Worm (Caenorhabditis elegans) whole organism, young adult: Measurements from ENCODE around the gene hex-1.

Source experiments
- B0336.3 ChIP-seq: fragments of 200-800 bp; sonication (Bioruptor generic); IDR thresholded peaks from 2 replicates; pipeline ENCODE4 v1.3.6; 2022; ENCODE audit warnings: missing genetic modification characterization, missing compliant biosample characterization
- C17E4.6 ChIP-seq: fragments of 200-800 bp; sonication (Bioruptor generic); IDR thresholded peaks from 2 replicates; pipeline ENCODE4 v1.3.6; 2022; ENCODE audit warnings: missing genetic modification reagents, missing genetic modification characterization, missing compliant biosample characterization
- F52B5.7 ChIP-seq: sonication (generic microtip); optimal IDR thresholded peaks from 2 replicates; lab custom pipeline; 2016; ENCODE audit warnings: mild to moderate bottlenecking, missing genetic modification characterization, missing compliant biosample characterization
- F57A8.1 ChIP-seq: fragments of 200-800 bp; sonication (Bioruptor generic); optimal IDR thresholded peaks from 2 replicates; lab custom pipeline; 2018; ENCODE audit warnings: mild to moderate bottlenecking, missing genetic modification characterization, moderate library complexity, missing compliant biosample characterization
- F57C9.4 ChIP-seq: sonication (generic microtip); optimal IDR thresholded peaks from 2 replicates; lab custom pipeline; 2017; ENCODE audit warnings: mild to moderate bottlenecking, missing genetic modification characterization, missing compliant biosample characterization
- K11D2.4 ChIP-seq: fragments of 200-800 bp; sonication (Bioruptor generic); IDR thresholded peaks from 2 replicates; pipeline ENCODE4 v1.3.6; 2022; ENCODE audit warnings: missing genetic modification reagents, missing genetic modification characterization, missing compliant biosample characterization
- T07F8.4 ChIP-seq: sonication (generic microtip); optimal IDR thresholded peaks from 2 replicates; lab custom pipeline; 2016; ENCODE audit warnings: mild to moderate bottlenecking, missing genetic modification characterization, moderate library complexity, missing compliant biosample characterization
- Y53F4B.3 ChIP-seq: fragments of 200-800 bp; sonication (Bioruptor generic); IDR thresholded peaks from 2 replicates; pipeline ENCODE4 v1.3.6; 2022; ENCODE audit warnings: missing genetic modification reagents, missing genetic modification characterization, missing compliant biosample characterization
- Y67H2A.10 ChIP-seq: fragments of 200-800 bp; sonication (Bioruptor generic); conservative IDR thresholded peaks from 2 replicates; pipeline ENCODE4 v1.3.6; 2022; ENCODE audit warnings: missing genetic modification reagents, missing genetic modification characterization, missing compliant biosample characterization
- ZK185.1 ChIP-seq: sonication (generic microtip); optimal IDR thresholded peaks from 2 replicates; lab custom pipeline; 2016; ENCODE audit warnings: mild to moderate bottlenecking, missing genetic modification characterization, missing compliant biosample characterization; ENCODE audit not compliant: poor library complexity, severe bottlenecking
- atf-7 ChIP-seq: sonication (generic microtip); optimal IDR thresholded peaks from 2 replicates; lab custom pipeline; 2017; ENCODE audit warnings: mild to moderate bottlenecking, missing genetic modification characterization, missing compliant biosample characterization
- athp-1 ChIP-seq: sonication (generic microtip); optimal IDR thresholded peaks from 2 replicates; lab custom pipeline; 2017; ENCODE audit warnings: mild to moderate bottlenecking, missing genetic modification characterization, missing compliant biosample characterization
- attf-3 ChIP-seq: fragments of 200-800 bp; sonication (Bioruptor generic); conservative IDR thresholded peaks from 2 replicates; pipeline ENCODE4 v1.3.6; 2022; ENCODE audit warnings: missing genetic modification reagents, missing genetic modification characterization, missing compliant biosample characterization
- attf-5 ChIP-seq: fragments of 200-800 bp; sonication (Bioruptor generic); optimal IDR thresholded peaks from 2 replicates; lab custom pipeline; 2018; ENCODE audit warnings: mild to moderate bottlenecking, missing genetic modification characterization, missing compliant biosample characterization
- bed-1 ChIP-seq: fragments of 200-800 bp; sonication (Bioruptor generic); IDR thresholded peaks from 2 replicates; pipeline ENCODE4 v1.3.6; 2022; ENCODE audit warnings: missing genetic modification reagents, missing genetic modification characterization, missing compliant biosample characterization
- bed-2 ChIP-seq: fragments of 200-800 bp; sonication (Bioruptor generic); IDR thresholded peaks from 2 replicates; pipeline ENCODE4 v1.3.6; 2022; ENCODE audit warnings: missing genetic modification reagents, missing genetic modification characterization, missing compliant biosample characterization
- cebp-1 ChIP-seq, 2 experiments: fragments of 200-800 bp in 1 of 2; sonication (Bioruptor generic) in 1 of 2; sonication (generic microtip) in 1 of 2; IDR thresholded peaks in 1 of 2; optimal IDR thresholded peaks in 1 of 2; 2 replicates each; pipeline versions ENCODE4 v1.3.6 to Lab custom; 2017 to 2022; ENCODE audit warnings: missing compliant biosample characterization in 2 of 2, missing genetic modification characterization in 2 of 2, mild to moderate bottlenecking in 1 of 2, missing genetic modification reagents in 1 of 2, moderate library complexity in 1 of 2
- ceh-91 ChIP-seq: fragments of 200-800 bp; sonication (Bioruptor generic); IDR thresholded peaks from 2 replicates; pipeline ENCODE4 v1.3.6; 2022; ENCODE audit warnings: missing genetic modification reagents, missing genetic modification characterization, missing compliant biosample characterization
- chd-7 ChIP-seq: sonication (generic microtip); optimal IDR thresholded peaks from 2 replicates; lab custom pipeline; 2016; ENCODE audit warnings: mild to moderate bottlenecking, missing genetic modification characterization, moderate library complexity, missing compliant biosample characterization
- die-1 ChIP-seq: sonication (generic microtip); optimal IDR thresholded peaks from 2 replicates; lab custom pipeline; 2016; ENCODE audit warnings: missing genotype, mild to moderate bottlenecking, missing genetic modification characterization, missing compliant biosample characterization
- egl-18 ChIP-seq: fragments of 200-800 bp; sonication (Bioruptor generic); IDR thresholded peaks from 2 replicates; pipeline ENCODE4 v1.3.6; 2022; ENCODE audit warnings: missing genetic modification reagents, missing genetic modification characterization, missing compliant biosample characterization
- egl-44 ChIP-seq: fragments of 200-800 bp; sonication (Bioruptor generic); IDR thresholded peaks from 2 replicates; pipeline ENCODE4 v1.3.6; 2022; ENCODE audit warnings: missing genetic modification reagents, missing genetic modification characterization, missing compliant biosample characterization
- ekl-4 ChIP-seq: fragments of 200-800 bp; sonication (Bioruptor generic); IDR thresholded peaks from 2 replicates; pipeline ENCODE4 v1.3.6; 2022; ENCODE audit warnings: missing genetic modification reagents, missing genetic modification characterization, missing compliant biosample characterization
- ets-4 ChIP-seq: fragments of 200-800 bp; sonication (Bioruptor generic); optimal IDR thresholded peaks from 2 replicates; lab custom pipeline; 2018; ENCODE audit warnings: mild to moderate bottlenecking, missing genetic modification characterization, missing compliant biosample characterization
- fkh-3 ChIP-seq: sonication (generic microtip); optimal IDR thresholded peaks from 2 replicates; lab custom pipeline; 2016; ENCODE audit warnings: mild to moderate bottlenecking, missing genetic modification characterization, missing compliant biosample characterization
- gei-17 ChIP-seq: fragments of 200-800 bp; sonication (Bioruptor generic); optimal IDR thresholded peaks from 2 replicates; lab custom pipeline; 2018; ENCODE audit warnings: mild to moderate bottlenecking, missing genetic modification characterization, missing compliant biosample characterization
- hsf-1 ChIP-seq: fragments of 200-800 bp; sonication (Bioruptor generic); IDR thresholded peaks from 2 replicates; pipeline ENCODE4 v1.3.6; 2022; ENCODE audit warnings: missing genetic modification reagents, missing genetic modification characterization, missing compliant biosample characterization
- lin-26 ChIP-seq: fragments of 200-800 bp; sonication (Bioruptor generic); IDR thresholded peaks from 2 replicates; pipeline ENCODE4 v1.3.6; 2022; ENCODE audit warnings: missing genetic modification reagents, missing genetic modification characterization, missing compliant biosample characterization
- lin-40 ChIP-seq: sonication (generic microtip); optimal IDR thresholded peaks from 2 replicates; lab custom pipeline; 2016; ENCODE audit warnings: missing genetic modification characterization, mild to moderate bottlenecking, missing compliant biosample characterization, missing genotype, missing genetic modification reagents
- lsl-1 ChIP-seq: fragments of 200-800 bp; sonication (Bioruptor generic); optimal IDR thresholded peaks from 2 replicates; lab custom pipeline; 2018; ENCODE audit warnings: mild to moderate bottlenecking, missing genetic modification characterization, moderate library complexity, missing compliant biosample characterization
- lsy-27 ChIP-seq: sonication (generic microtip); optimal IDR thresholded peaks from 2 replicates; lab custom pipeline; 2017; ENCODE audit warnings: missing genetic modification characterization, mild to moderate bottlenecking, missing compliant biosample characterization, antibody characterized with exemption, missing genotype, borderline replicate concordance; ENCODE audit not compliant: insufficient read depth
- madf-6 ChIP-seq: fragments of 200-800 bp; sonication (Bioruptor generic); IDR thresholded peaks from 2 replicates; pipeline ENCODE4 v1.3.6; 2022; ENCODE audit warnings: missing genetic modification reagents, missing genetic modification characterization, missing compliant biosample characterization
- madf-8 ChIP-seq: fragments of 200-800 bp; sonication (Bioruptor generic); conservative IDR thresholded peaks from 2 replicates; pipeline ENCODE4 v1.3.6; 2022; ENCODE audit warnings: missing genetic modification reagents, missing genetic modification characterization, missing compliant biosample characterization
- mel-28 ChIP-seq: sonication (generic microtip); optimal IDR thresholded peaks from 2 replicates; lab custom pipeline; 2016; ENCODE audit warnings: borderline replicate concordance, mild to moderate bottlenecking, missing genetic modification characterization, missing compliant biosample characterization
- mxl-1 ChIP-seq: sonication (generic microtip); optimal IDR thresholded peaks from 2 replicates; lab custom pipeline; 2016; ENCODE audit warnings: missing genetic modification characterization, missing compliant biosample characterization
- nfya-2 ChIP-seq: fragments of 200-800 bp; sonication (Bioruptor generic); IDR thresholded peaks from 2 replicates; pipeline ENCODE4 v1.3.6; 2022; ENCODE audit warnings: missing genetic modification reagents, missing genetic modification characterization, missing compliant biosample characterization
- nhr-120 ChIP-seq: fragments of 200-800 bp; sonication (Bioruptor generic); IDR thresholded peaks from 2 replicates; pipeline ENCODE4 v1.3.6; 2022; ENCODE audit warnings: missing genetic modification characterization, missing compliant biosample characterization
- nhr-179 ChIP-seq: sonication (generic microtip); optimal IDR thresholded peaks from 2 replicates; lab custom pipeline; 2016; ENCODE audit warnings: mild to moderate bottlenecking, missing genetic modification characterization, missing compliant biosample characterization
- nhr-80 ChIP-seq: sonication (generic microtip); optimal IDR thresholded peaks from 2 replicates; lab custom pipeline; 2016; ENCODE audit warnings: missing genetic modification characterization, missing compliant biosample characterization
- nhr-90 ChIP-seq: sonication (generic microtip); optimal IDR thresholded peaks from 2 replicates; lab custom pipeline; 2016; ENCODE audit warnings: missing genotype, mild to moderate bottlenecking, missing genetic modification characterization, missing compliant biosample characterization
- snpc-1.1 ChIP-seq: sonication (generic microtip); optimal IDR thresholded peaks from 2 replicates; lab custom pipeline; 2017; ENCODE audit warnings: missing genetic modification characterization, mild to moderate bottlenecking, missing compliant biosample characterization, antibody characterized with exemption, moderate library complexity, missing genotype, missing genetic modification reagents; ENCODE audit not compliant: insufficient read depth
- snpc-1.3 ChIP-seq: sonication (generic microtip); optimal IDR thresholded peaks from 2 replicates; lab custom pipeline; 2017; ENCODE audit warnings: missing genetic modification characterization, mild to moderate bottlenecking, missing compliant biosample characterization, antibody characterized with exemption, moderate library complexity, missing genotype, missing genetic modification reagents; ENCODE audit not compliant: insufficient read depth
- tbp1 ChIP-seq: fragments of 200-800 bp; sonication (Bioruptor generic); optimal IDR thresholded peaks from 2 replicates; lab custom pipeline; 2018; ENCODE audit warnings: mild to moderate bottlenecking, missing genetic modification characterization, missing compliant biosample characterization
- unc-62 ChIP-seq: fragments of 150-350 bp; optimal IDR thresholded peaks from 2 replicates; lab custom pipeline; 2014; ENCODE audit warnings: missing biosample characterization, missing genetic modification reagents, missing genetic modification characterization
- zfh-2 ChIP-seq: fragments of 200-800 bp; sonication (Bioruptor generic); conservative IDR thresholded peaks from 2 replicates; pipeline ENCODE4 v1.3.6; 2022; ENCODE audit warnings: missing genetic modification reagents, missing genetic modification characterization, missing compliant biosample characterization
- zim-3 ChIP-seq: sonication (generic microtip); optimal IDR thresholded peaks from 2 replicates; lab custom pipeline; 2017; ENCODE audit warnings: mild to moderate bottlenecking, missing genetic modification characterization, moderate library complexity, missing compliant biosample characterization
- ztf-26 ChIP-seq: sonication (generic microtip); optimal IDR thresholded peaks from 2 replicates; lab custom pipeline; 2017; ENCODE audit warnings: missing genetic modification characterization, missing compliant biosample characterization
- ztf-28 ChIP-seq: fragments of 200-800 bp; sonication (Bioruptor generic); IDR thresholded peaks from 2 replicates; pipeline ENCODE4 v1.3.6; 2022; ENCODE audit warnings: missing genetic modification reagents, missing genetic modification characterization, missing compliant biosample characterization
- ztf-3 ChIP-seq: fragments of 200-800 bp; sonication (Bioruptor generic); optimal IDR thresholded peaks from 2 replicates; lab custom pipeline; 2018; ENCODE audit warnings: mild to moderate bottlenecking, missing genetic modification characterization, missing compliant biosample characterization

hex-1 gene

ce11 chrX:2215108-2215507 lies 5.8 kb upstream of the hex-1 start:
- no peak for TF ChIP-seq C17E4.6 (GFP tag; lab: Robert Waterston, UW)
- no peak for TF ChIP-seq chd-7 (tag; lab: Kevin White, UChicago)
- TF ChIP-seq Y53F4B.3 (GFP tag; lab: Robert Waterston, UW) = no peak
- TF ChIP-seq madf-6 (GFP tag; lab: Robert Waterston, UW) = no peak
- TF ChIP-seq cebp-1 (GFP tag; IDR thresholded peaks at IDR 0.05; lab: Robert Waterston, UW) = no peak
- TF ChIP-seq cebp-1 (tag; optimal IDR thresholded peaks at IDR 0.05; lab: Kevin White, UChicago) = peak; percentile 75
- TF ChIP-seq lin-40 = no peak
- no peak for TF ChIP-seq hsf-1 (GFP tag; lab: Robert Waterston, UW)
- TF ChIP-seq zfh-2 (GFP tag; lab: Robert Waterston, UW) = peak; percentile 61
- TF ChIP-seq nhr-120 = no peak
- no peak for TF ChIP-seq unc-62 (GFP tag; lab: Kevin White, UChicago)
- no peak for TF ChIP-seq ztf-3
- TF ChIP-seq ztf-28 (GFP tag; lab: Robert Waterston, UW) = no peak
- TF ChIP-seq tbp1 (GFP tag; lab: Kevin White, UChicago) = peak; percentile 45
- no peak for TF ChIP-seq Y67H2A.10
- TF ChIP-seq F57C9.4 (tag; lab: Kevin White, UChicago) = no peak
- TF ChIP-seq nfya-2 (GFP tag; lab: Robert Waterston, UW) = no peak
- no peak for TF ChIP-seq lsy-27 (tag; lab: Kevin White, UChicago)
- no peak for TF ChIP-seq die-1 (tag; lab: Kevin White, UChicago)
- TF ChIP-seq F57A8.1 (GFP tag; lab: Kevin White, UChicago) = no peak
- TF ChIP-seq lin-26 = no peak
- peak; percentile 52; the same call in 1 of the 2 replicates for TF ChIP-seq K11D2.4 (GFP tag; lab: Robert Waterston, UW)
- TF ChIP-seq ceh-91 (GFP tag; lab: Robert Waterston, UW) = no peak
- TF ChIP-seq attf-5 (GFP tag; lab: Kevin White, UChicago) = peak; percentile 4
- no peak for TF ChIP-seq athp-1 (tag; lab: Kevin White, UChicago)
- TF ChIP-seq egl-18 = no peak
- no peak for TF ChIP-seq ekl-4 (GFP tag; lab: Robert Waterston, UW)
- peak; percentile 28 for TF ChIP-seq nhr-90 (tag; lab: Kevin White, UChicago)
- peak; percentile 62 for TF ChIP-seq atf-7
- no peak for TF ChIP-seq F52B5.7 (tag; lab: Kevin White, UChicago)
- TF ChIP-seq fkh-3 (tag; lab: Kevin White, UChicago) = no peak
- peak; percentile 39 for TF ChIP-seq gei-17
- peak; percentile 77 for TF ChIP-seq ztf-26 (tag; lab: Kevin White, UChicago)
- TF ChIP-seq B0336.3 (GFP tag; lab: Robert Waterston, UW) = peak; percentile 64
- TF ChIP-seq mel-28 (tag; lab: Kevin White, UChicago) = no peak
- TF ChIP-seq egl-44 (GFP tag; lab: Robert Waterston, UW) = peak; percentile 57; the same call in 1 of the 2 replicates
- TF ChIP-seq ets-4 (GFP tag; lab: Kevin White, UChicago) = peak; percentile 89
- TF ChIP-seq madf-8 = no peak
- TF ChIP-seq T07F8.4 (tag; lab: Kevin White, UChicago) = no peak
- TF ChIP-seq mxl-1 = no peak
- TF ChIP-seq bed-1 (GFP tag; lab: Robert Waterston, UW) = no peak
- TF ChIP-seq snpc-1.3 (tag; lab: Kevin White, UChicago) = no peak
- TF ChIP-seq zim-3 (tag; lab: Kevin White, UChicago) = no peak
- TF ChIP-seq attf-3 = no peak
- no peak for TF ChIP-seq ZK185.1 (tag; lab: Kevin White, UChicago)
- no peak for TF ChIP-seq bed-2 (GFP tag; lab: Robert Waterston, UW)
- TF ChIP-seq snpc-1.1 = no peak
- TF ChIP-seq nhr-80 = peak; percentile 96
- TF ChIP-seq lsl-1 (GFP tag; lab: Kevin White, UChicago) = no peak
- no peak for TF ChIP-seq nhr-179 (tag; lab: Kevin White, UChicago)
